Worm (Caenorhabditis elegans) whole organism, young adult: Measurements from ENCODE around the gene ugt-52.

Experiments used
- B0019.2 ChIP-seq: fragments of 200-800 bp; sonication (Bioruptor generic); conservative IDR thresholded peaks from 2 replicates; pipeline ENCODE4 v1.3.6; 2022; ENCODE audit warnings: missing genetic modification reagents, missing genetic modification characterization, missing compliant biosample characterization
- B0261.1 ChIP-seq: sonication (generic microtip); optimal IDR thresholded peaks from 2 replicates; lab custom pipeline; 2016; ENCODE audit warnings: mild to moderate bottlenecking, missing genetic modification characterization, moderate library complexity, missing compliant biosample characterization
- F23B12.7 ChIP-seq: sonication (generic microtip); optimal IDR thresholded peaks from 2 replicates; lab custom pipeline; 2017; ENCODE audit warnings: missing genetic modification characterization, mild to moderate bottlenecking, missing compliant biosample characterization, antibody characterized with exemption, moderate library complexity; ENCODE audit not compliant: insufficient read depth
- F33H1.4 ChIP-seq: fragments of 200-800 bp; sonication (Bioruptor generic); IDR thresholded peaks from 2 replicates; pipeline ENCODE4 v1.3.6; 2022; ENCODE audit warnings: missing genetic modification reagents, missing genetic modification characterization, missing compliant biosample characterization
- F37B4.10 ChIP-seq: fragments of 200-800 bp; sonication (Bioruptor generic); IDR thresholded peaks from 2 replicates; pipeline ENCODE4 v1.3.6; 2022; ENCODE audit warnings: missing genetic modification characterization, missing compliant biosample characterization
- F55B11.4 ChIP-seq: sonication (generic microtip); optimal IDR thresholded peaks from 2 replicates; lab custom pipeline; 2016; ENCODE audit warnings: missing compliant biosample characterization, missing genetic modification characterization, borderline replicate concordance; ENCODE audit not compliant: insufficient read depth
- F57C9.4 ChIP-seq: sonication (generic microtip); optimal IDR thresholded peaks from 2 replicates; lab custom pipeline; 2017; ENCODE audit warnings: mild to moderate bottlenecking, missing genetic modification characterization, missing compliant biosample characterization
- K11D2.4 ChIP-seq: fragments of 200-800 bp; sonication (Bioruptor generic); IDR thresholded peaks from 2 replicates; pipeline ENCODE4 v1.3.6; 2022; ENCODE audit warnings: missing genetic modification reagents, missing genetic modification characterization, missing compliant biosample characterization
- T07F8.4 ChIP-seq: sonication (generic microtip); optimal IDR thresholded peaks from 2 replicates; lab custom pipeline; 2016; ENCODE audit warnings: mild to moderate bottlenecking, missing genetic modification characterization, moderate library complexity, missing compliant biosample characterization
- akir-1 ChIP-seq: fragments of 200-800 bp; sonication (Bioruptor generic); optimal IDR thresholded peaks from 2 replicates; lab custom pipeline; 2018; ENCODE audit warnings: mild to moderate bottlenecking, missing genetic modification characterization, moderate library complexity, missing compliant biosample characterization
- aptf-3 ChIP-seq: fragments of 200-800 bp; sonication (Bioruptor generic); IDR thresholded peaks from 2 replicates; pipeline ENCODE4 v1.3.6; 2022; ENCODE audit warnings: missing genetic modification characterization, missing compliant biosample characterization
- attf-6 ChIP-seq: fragments of 200-800 bp; sonication (Bioruptor generic); IDR thresholded peaks from 2 replicates; pipeline ENCODE4 v1.3.6; 2022; ENCODE audit warnings: missing genetic modification reagents, missing genetic modification characterization, missing compliant biosample characterization
- cebp-1 ChIP-seq, 2 experiments: fragments of 200-800 bp in 1 of 2; sonication (Bioruptor generic) in 1 of 2; sonication (generic microtip) in 1 of 2; IDR thresholded peaks in 1 of 2; optimal IDR thresholded peaks in 1 of 2; 2 replicates each; pipeline versions ENCODE4 v1.3.6 to Lab custom; 2017 to 2022; ENCODE audit warnings: missing compliant biosample characterization in 2 of 2, missing genetic modification characterization in 2 of 2, mild to moderate bottlenecking in 1 of 2, missing genetic modification reagents in 1 of 2, moderate library complexity in 1 of 2
- ceh-100 ChIP-seq: fragments of 200-800 bp; sonication (Bioruptor generic); IDR thresholded peaks from 2 replicates; pipeline ENCODE4 v1.3.6; 2022; ENCODE audit warnings: missing genetic modification reagents, missing genetic modification characterization, missing compliant biosample characterization
- ceh-40 ChIP-seq: fragments of 200-800 bp; sonication (Bioruptor generic); IDR thresholded peaks from 2 replicates; pipeline ENCODE4 v1.3.6; 2022; ENCODE audit warnings: missing genetic modification characterization, missing compliant biosample characterization
- dox-1 ChIP-seq: fragments of 200-800 bp; sonication (Bioruptor generic); IDR thresholded peaks from 2 replicates; pipeline ENCODE4 v1.3.6; 2022; ENCODE audit warnings: missing genetic modification reagents, missing genetic modification characterization, missing compliant biosample characterization
- efl-1 ChIP-seq: fragments of 150-350 bp; optimal IDR thresholded peaks from 2 replicates; lab custom pipeline; 2014; ENCODE audit warnings: missing biosample characterization, missing genetic modification reagents, missing genetic modification characterization
- egl-44 ChIP-seq: fragments of 200-800 bp; sonication (Bioruptor generic); IDR thresholded peaks from 2 replicates; pipeline ENCODE4 v1.3.6; 2022; ENCODE audit warnings: missing genetic modification reagents, missing genetic modification characterization, missing compliant biosample characterization
- egrh-3 ChIP-seq: fragments of 200-800 bp; sonication (Bioruptor generic); IDR thresholded peaks from 2 replicates; pipeline ENCODE4 v1.3.6; 2022; ENCODE audit warnings: missing genetic modification reagents, missing genetic modification characterization, missing compliant biosample characterization
- fkh-3 ChIP-seq: sonication (generic microtip); optimal IDR thresholded peaks from 2 replicates; lab custom pipeline; 2016; ENCODE audit warnings: mild to moderate bottlenecking, missing genetic modification characterization, missing compliant biosample characterization
- hmg-1.2 ChIP-seq: fragments of 200-800 bp; sonication (Bioruptor generic); IDR thresholded peaks from 2 replicates; pipeline ENCODE4 v1.3.6; 2022; ENCODE audit warnings: missing genetic modification reagents, missing genetic modification characterization, missing compliant biosample characterization
- lag-1 ChIP-seq: fragments of 200-800 bp; sonication (Bioruptor generic); IDR thresholded peaks from 2 replicates; pipeline ENCODE4 v1.3.6; 2022; ENCODE audit warnings: missing genetic modification reagents, missing genetic modification characterization, missing compliant biosample characterization
- lin-26 ChIP-seq: fragments of 200-800 bp; sonication (Bioruptor generic); IDR thresholded peaks from 2 replicates; pipeline ENCODE4 v1.3.6; 2022; ENCODE audit warnings: missing genetic modification reagents, missing genetic modification characterization, missing compliant biosample characterization
- lin-54 ChIP-seq: fragments of 200-800 bp; sonication (Bioruptor generic); optimal IDR thresholded peaks from 2 replicates; lab custom pipeline; 2018; ENCODE audit warnings: mild to moderate bottlenecking, missing genetic modification characterization, missing compliant biosample characterization
- lir-1 ChIP-seq: fragments of 200-800 bp; sonication (Bioruptor generic); conservative IDR thresholded peaks from 2 replicates; pipeline ENCODE4 v1.3.6; 2022; ENCODE audit warnings: missing genetic modification reagents, missing genetic modification characterization, missing compliant biosample characterization
- madf-3 ChIP-seq: fragments of 200-800 bp; sonication (Bioruptor generic); IDR thresholded peaks from 2 replicates; pipeline ENCODE4 v1.3.6; 2022; ENCODE audit warnings: missing genetic modification reagents, missing genetic modification characterization, missing compliant biosample characterization
- mcd-1 ChIP-seq: fragments of 200-800 bp; sonication (Bioruptor generic); IDR thresholded peaks from 2 replicates; pipeline ENCODE4 v1.3.6; 2022; ENCODE audit warnings: missing genetic modification reagents, missing genetic modification characterization, missing compliant biosample characterization
- pbrm-1 ChIP-seq: fragments of 200-800 bp; sonication (Bioruptor generic); IDR thresholded peaks from 2 replicates; pipeline ENCODE4 v1.3.6; 2022; ENCODE audit warnings: missing genetic modification reagents, missing genetic modification characterization, missing compliant biosample characterization
- rcor-1 ChIP-seq: fragments of 200-800 bp; sonication (Bioruptor generic); IDR thresholded peaks from 2 replicates; pipeline ENCODE4 v1.3.6; 2022; ENCODE audit warnings: missing genetic modification reagents, missing genetic modification characterization, missing compliant biosample characterization
- rpc-1 ChIP-seq, 2 experiments: fragments of 150-350 bp in 1 of 2; sonication (generic microtip) in 1 of 2; optimal IDR thresholded peaks; 2 replicates each; lab custom pipeline; 2014 to 2018; ENCODE audit warnings: missing biosample characterization in 1 of 2, missing genetic modification characterization in 1 of 2, missing genetic modification reagents in 1 of 2, missing genotype in 1 of 2
- snpc-3.4 ChIP-seq: sonication (generic microtip); optimal IDR thresholded peaks from 2 replicates; lab custom pipeline; 2017; ENCODE audit warnings: missing genetic modification characterization, mild to moderate bottlenecking, missing compliant biosample characterization, antibody characterized with exemption, moderate library complexity, missing genotype, missing genetic modification reagents
- snpc-4 ChIP-seq, 5 experiments: fragments of 150-350 bp in 1 of 5; sonication (generic microtip) in 4 of 5; optimal IDR thresholded peaks; 2 replicates each; lab custom pipeline; 2014 to 2018; ENCODE audit warnings: missing genetic modification characterization in 5 of 5, missing biosample characterization in 3 of 5, antibody characterized with exemption in 2 of 5, mild to moderate bottlenecking in 2 of 5, missing compliant biosample characterization in 2 of 5, missing genotype in 2 of 5, moderate library complexity in 2 of 5, missing genetic modification reagents in 1 of 5
- somi-1 ChIP-seq: fragments of 200-800 bp; sonication (Bioruptor generic); optimal IDR thresholded peaks from 2 replicates; lab custom pipeline; 2018; ENCODE audit warnings: mild to moderate bottlenecking, missing genetic modification characterization, missing compliant biosample characterization
- tbp1 ChIP-seq: fragments of 200-800 bp; sonication (Bioruptor generic); optimal IDR thresholded peaks from 2 replicates; lab custom pipeline; 2018; ENCODE audit warnings: mild to moderate bottlenecking, missing genetic modification characterization, missing compliant biosample characterization
- xnd-1 ChIP-seq: sonication (generic microtip); optimal IDR thresholded peaks from 2 replicates; lab custom pipeline; 2016; ENCODE audit warnings: missing genotype, missing genetic modification reagents, missing genetic modification characterization, missing compliant biosample characterization
- zfh-2 ChIP-seq: fragments of 200-800 bp; sonication (Bioruptor generic); conservative IDR thresholded peaks from 2 replicates; pipeline ENCODE4 v1.3.6; 2022; ENCODE audit warnings: missing genetic modification reagents, missing genetic modification characterization, missing compliant biosample characterization
- ztf-18 ChIP-seq: sonication (generic microtip); optimal IDR thresholded peaks from 2 replicates; lab custom pipeline; 2016; ENCODE audit warnings: missing genotype, mild to moderate bottlenecking, missing genetic modification characterization, missing compliant biosample characterization

ugt-52 gene

DNA sequence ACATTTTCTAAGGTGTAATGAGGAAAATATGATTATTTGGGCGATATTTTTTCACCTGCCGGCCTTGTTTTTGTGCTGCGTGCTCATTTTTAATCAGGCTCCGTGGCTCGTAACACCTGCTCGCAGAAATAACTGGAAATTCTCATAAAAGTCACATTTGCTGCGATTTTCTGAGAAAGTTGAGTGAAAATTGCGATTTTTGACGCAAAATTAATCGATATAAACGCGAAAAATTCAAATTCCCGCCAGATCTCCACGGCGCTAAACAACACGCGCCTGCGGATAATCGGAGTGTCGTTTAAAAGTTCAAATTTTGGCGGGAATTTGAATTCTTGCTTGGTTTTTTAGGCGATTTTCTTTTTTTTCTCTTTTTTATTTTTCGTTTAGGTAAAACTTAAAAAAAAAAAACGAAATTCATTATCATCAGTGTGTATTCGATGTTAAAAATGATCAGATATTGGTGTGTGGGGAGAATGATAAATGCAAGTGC lies 28.5 kb downstream of the ugt-52 start, which contains the start of gene Y55F3BL.6 (continued):
- no peak for TF ChIP-seq cebp-1 (GFP tag; IDR thresholded peaks at IDR 0.05; lab: Robert Waterston, UW)
- TF ChIP-seq cebp-1 (tag; optimal IDR thresholded peaks at IDR 0.05; lab: Kevin White, UChicago), result peak; percentile 18
- no peak for TF ChIP-seq F55B11.4
- TF ChIP-seq somi-1, result no peak
- TF ChIP-seq F23B12.7 (tag; lab: Kevin White, UChicago), result no peak
- TF ChIP-seq K11D2.4, result no peak
- no peak for TF ChIP-seq zfh-2 (GFP tag; lab: Robert Waterston, UW)
- TF ChIP-seq lin-54 (GFP tag; lab: Kevin White, UChicago), result peak; percentile 89
- TF ChIP-seq ceh-40 (GFP tag; lab: Robert Waterston, UW), result no peak
- no peak for TF ChIP-seq B0019.2
- TF ChIP-seq efl-1 (GFP tag; lab: Kevin White, UChicago), result peak; percentile 28
- TF ChIP-seq madf-3 (GFP tag; lab: Robert Waterston, UW), result 0 out of 2 replicates have a peak, but pooled peaks have one; percentile 50
- TF ChIP-seq lir-1 (GFP tag; lab: Robert Waterston, UW), result no peak
- TF ChIP-seq snpc-4 (GFP tag; optimal IDR thresholded peaks at IDR 0.05; lab: Kevin White, UChicago), result no peak
- TF ChIP-seq snpc-4 (tag; optimal IDR thresholded peaks at IDR 0.05; lab: Kevin White, UChicago), result no peak
- TF ChIP-seq akir-1 (GFP tag; lab: Kevin White, UChicago), result no peak
- TF ChIP-seq F33H1.4, result peak; percentile 23; the same call in 1 of the 2 replicates
- no peak for TF ChIP-seq snpc-3.4 (tag; lab: Kevin White, UChicago)
- no peak for TF ChIP-seq egl-44 (GFP tag; lab: Robert Waterston, UW)
- no peak for TF ChIP-seq fkh-3
- no peak for TF ChIP-seq rcor-1
- TF ChIP-seq mcd-1 (GFP tag; lab: Robert Waterston, UW), result peak; percentile 31; the same call in 1 of the 2 replicates
- no peak for TF ChIP-seq F57C9.4 (tag; lab: Kevin White, UChicago)
- no peak for TF ChIP-seq T07F8.4 (tag; lab: Kevin White, UChicago)
- TF ChIP-seq attf-6 (GFP tag; lab: Robert Waterston, UW), result no peak
- TF ChIP-seq, all 124 proteins: peak for 10

DNA sequence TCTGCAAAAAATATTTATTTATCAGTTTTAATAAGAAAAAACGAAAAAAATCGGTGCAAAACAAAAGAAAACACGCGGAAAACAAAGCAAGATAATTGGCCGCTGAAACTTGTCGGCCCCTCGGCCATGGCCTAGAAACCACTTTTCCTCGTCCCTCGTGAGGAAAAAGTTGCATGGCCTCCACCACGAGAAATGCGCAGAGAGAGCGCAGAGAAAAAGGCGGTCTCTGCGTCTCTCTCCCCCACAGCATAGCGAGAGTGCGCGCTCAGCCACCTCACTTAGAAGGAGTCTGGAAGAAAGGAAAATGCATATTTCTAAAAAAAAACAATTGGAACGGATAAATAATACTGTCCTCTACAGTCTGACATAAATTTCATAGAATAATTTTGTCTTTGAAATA lies 34.8 kb downstream of the ugt-52 start:
- TF ChIP-seq K11D2.4 (peak; percentile 66), hmg-1.2 (GFP tag; lab: Robert Waterston, UW) (peak; percentile 93), lin-26 (0 out of 2 replicates have a peak, but pooled peaks have one; percentile 23), ceh-100 (GFP tag; lab: Robert Waterston, UW) (peak; percentile 67), pbrm-1 (peak; percentile 21; the same call in 1 of the 2 replicates), egrh-3 (peak; percentile 37; the same call in 1 of the 2 replicates), zfh-2 (GFP tag; lab: Robert Waterston, UW) (peak; percentile 55), F37B4.10 (GFP tag; lab: Robert Waterston, UW) (0 out of 2 replicates have a peak, but pooled peaks have one; percentile 36), lag-1 (GFP tag; lab: Robert Waterston, UW) (0 out of 2 replicates have a peak, but pooled peaks have one; percentile 28), F33H1.4 (0 out of 2 replicates have a peak, but pooled peaks have one; percentile 16), cebp-1 (GFP tag; IDR thresholded peaks at IDR 0.05; lab: Robert Waterston, UW) (peak; percentile 30; the same call in 1 of the 2 replicates), cebp-1 (tag; optimal IDR thresholded peaks at IDR 0.05; lab: Kevin White, UChicago) (peak; percentile 24), mcd-1 (GFP tag; lab: Robert Waterston, UW) (peak; percentile 89), rcor-1 (peak; percentile 66; the same call in 1 of the 2 replicates), ztf-18 (peak; percentile 74), egl-44 (GFP tag; lab: Robert Waterston, UW) (peak; percentile 48; the same call in 1 of the 2 replicates), dox-1 (GFP tag; lab: Robert Waterston, UW) (peak; percentile 74)

DNA sequence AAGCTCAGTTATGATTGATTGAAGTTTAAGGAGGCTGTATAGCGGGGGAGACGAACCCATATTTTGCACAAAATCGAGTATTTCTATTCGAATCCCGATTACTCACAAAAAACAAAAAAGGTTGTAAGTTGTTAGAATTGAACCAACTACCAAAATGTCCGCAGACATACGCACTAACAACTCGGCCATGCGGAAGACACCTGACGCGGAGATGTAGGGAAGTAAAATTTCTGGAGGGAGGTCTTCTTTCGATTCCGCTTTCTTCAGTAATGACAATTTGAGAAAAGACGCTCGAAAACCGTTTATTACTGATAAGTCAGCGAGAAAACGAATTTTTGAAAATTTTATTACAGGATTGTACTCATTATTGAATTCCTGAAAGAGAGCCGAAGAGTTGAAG lies 39.3 kb downstream of the ugt-52 start:
- TF ChIP-seq aptf-3 (GFP tag; lab: Robert Waterston, UW) (no peak), B0261.1 (tag; lab: Kevin White, UChicago) (peak; percentile 43), tbp1 (GFP tag; lab: Kevin White, UChicago) (peak; percentile 64), snpc-4 (GFP tag; optimal IDR thresholded peaks at IDR 0.05; lab: Kevin White, UChicago) (no peak), snpc-4 (tag; optimal IDR thresholded peaks at IDR 0.05; lab: Kevin White, UChicago) (peak in 1 of 4 experiments; percentile 35), xnd-1 (tag; lab: Kevin White, UChicago) (no peak), rpc-1 (optimal IDR thresholded peaks at IDR 0.05; lab: Kevin White, UChicago) (peak; percentile 18), rpc-1 (tag; optimal IDR thresholded peaks at IDR 0.05; lab: Kevin White, UChicago) (peak; percentile 29)
